Fruit fly (Drosophila melanogaster) whole organism, embryonic: Measurements from ENCODE around the gene mv.
A peak's percentile ranks its signal among the peaks of the same experiment; 100 is the strongest.

Source experiments
- Awh ChIP-seq: fragments of 200-800 bp; sonication (Bioruptor generic); IDR thresholded peaks from 2 replicates; pipeline ENCODE4, ENCODE4 v1.3.6; 2022; ENCODE audit warnings: missing biosample characterization, missing genetic modification characterization
- B-H2 ChIP-seq: fragments of 200-800 bp; sonication (Bioruptor generic); optimal IDR thresholded peaks from 2 replicates; lab custom pipeline; 2018; ENCODE audit warnings: missing biosample characterization, mild to moderate bottlenecking, missing genetic modification characterization
- CG10565 ChIP-seq: fragments of 200-800 bp; sonication (Bioruptor generic); optimal IDR thresholded peaks from 3 replicates; lab custom pipeline; 2016; ENCODE audit warnings: missing biosample characterization, mild to moderate bottlenecking, missing genetic modification characterization
- CG11696 ChIP-seq: fragments of 200-800 bp; sonication (Bioruptor generic); IDR thresholded peaks from 2 replicates; pipeline ENCODE4 v1.3.6; 2022; ENCODE audit warnings: missing biosample characterization, missing genetic modification characterization
- CG12299 ChIP-seq: fragments of 200-800 bp; sonication (Bioruptor generic); optimal IDR thresholded peaks from 2 replicates; lab custom pipeline; 2018; ENCODE audit warnings: missing biosample characterization, mild to moderate bottlenecking, missing genetic modification characterization
- CG1233 ChIP-seq: fragments of 200-800 bp; sonication (Bioruptor generic); optimal IDR thresholded peaks from 4 replicates; lab custom pipeline; 2018; ENCODE audit warnings: missing biosample characterization, mild to moderate bottlenecking, missing genetic modification characterization
- CG12391 ChIP-seq: fragments of 200-800 bp; sonication (Bioruptor generic); optimal IDR thresholded peaks from 3 replicates; lab custom pipeline; 2018; ENCODE audit warnings: missing biosample characterization, mild to moderate bottlenecking, missing genetic modification characterization, moderate library complexity
- CG13296 ChIP-seq: fragments of 200-800 bp; sonication (Bioruptor generic); optimal IDR thresholded peaks from 3 replicates; lab custom pipeline; 2018; ENCODE audit warnings: missing biosample characterization, mild to moderate bottlenecking, missing genetic modification characterization
- CG14014 ChIP-seq: fragments of 200-800 bp; sonication (Bioruptor generic); IDR thresholded peaks from 2 replicates; pipeline ENCODE4 v1.3.6; 2022; ENCODE audit warnings: missing biosample characterization, missing genetic modification characterization
- CG14667 ChIP-seq: fragments of 200-800 bp; sonication (Bioruptor generic); IDR thresholded peaks from 2 replicates; pipeline ENCODE4 v1.3.6; 2022; ENCODE audit warnings: missing biosample characterization, missing genetic modification characterization
- CG14965 ChIP-seq: fragments of 200-800 bp; sonication (Bioruptor generic); optimal IDR thresholded peaks from 2 replicates; lab custom pipeline; 2016; ENCODE audit warnings: missing biosample characterization, missing genetic modification characterization, borderline replicate concordance
- CG15073 ChIP-seq: fragments of 200-800 bp; sonication (Bioruptor generic); optimal IDR thresholded peaks from 2 replicates; lab custom pipeline; 2016; ENCODE audit warnings: missing biosample characterization, missing genetic modification characterization
- CG17568 ChIP-seq: fragments of 200-800 bp; sonication (Bioruptor generic); optimal IDR thresholded peaks from 2 replicates; lab custom pipeline; 2018; ENCODE audit warnings: missing biosample characterization, mild to moderate bottlenecking, missing genetic modification characterization, moderate library complexity
- CG18599 ChIP-seq: fragments of 200-800 bp; sonication (Bioruptor generic); optimal IDR thresholded peaks from 3 replicates; lab custom pipeline; 2017; ENCODE audit warnings: missing biosample characterization, missing genetic modification characterization, mild to moderate bottlenecking, moderate library complexity, missing genetic modification reagents
- CG18619 ChIP-seq: fragments of 200-800 bp; sonication (Bioruptor generic); optimal IDR thresholded peaks from 3 replicates; lab custom pipeline; 2017; ENCODE audit warnings: missing biosample characterization, mild to moderate bottlenecking, missing genetic modification characterization
- CG18764 ChIP-seq: fragments of 200-800 bp; sonication (Bioruptor generic); optimal IDR thresholded peaks from 3 replicates; lab custom pipeline; 2016; ENCODE audit warnings: missing biosample characterization, missing genetic modification characterization
- CG31224 ChIP-seq: fragments of 200-800 bp; sonication (Bioruptor generic); IDR thresholded peaks from 2 replicates; pipeline ENCODE4 v1.3.6; 2022; ENCODE audit warnings: missing biosample characterization, missing genetic modification characterization
- CG3163 ChIP-seq: fragments of 200-800 bp; sonication (Bioruptor generic); optimal IDR thresholded peaks from 3 replicates; lab custom pipeline; 2016; ENCODE audit warnings: missing biosample characterization, missing genetic modification characterization
- CG34224 ChIP-seq: fragments of 200-800 bp; sonication (Bioruptor generic); IDR thresholded peaks from 3 replicates; pipeline ENCODE4 v1.3.6; 2022; ENCODE audit warnings: missing biosample characterization, missing genetic modification characterization; ENCODE audit not compliant: partially characterized antibody
- CG3726 ChIP-seq: fragments of 200-800 bp; sonication (Bioruptor generic); IDR thresholded peaks from 3 replicates; pipeline ENCODE4, ENCODE4 v1.3.6; 2022; ENCODE audit warnings: missing biosample characterization, missing genetic modification characterization
- CG5180 ChIP-seq: fragments of 200-800 bp; sonication (Bioruptor generic); optimal IDR thresholded peaks from 3 replicates; lab custom pipeline; 2017; ENCODE audit warnings: missing biosample characterization, missing genetic modification characterization, mild to moderate bottlenecking, moderate library complexity, missing genetic modification reagents
- CG5953 ChIP-seq: fragments of 200-800 bp; sonication (Bioruptor generic); IDR thresholded peaks from 2 replicates; pipeline ENCODE4 v1.3.6; 2022; ENCODE audit warnings: missing biosample characterization, missing genetic modification characterization
- CG7839 ChIP-seq: fragments of 200-800 bp; sonication (Bioruptor generic); optimal IDR thresholded peaks from 3 replicates; lab custom pipeline; 2018; ENCODE audit warnings: missing biosample characterization, mild to moderate bottlenecking, missing genetic modification characterization, moderate library complexity
- CG7928 ChIP-seq: fragments of 200-800 bp; sonication (Bioruptor generic); optimal IDR thresholded peaks from 2 replicates; lab custom pipeline; 2017; ENCODE audit warnings: missing biosample characterization, mild to moderate bottlenecking, missing genetic modification characterization
- Doc3 ChIP-seq: fragments of 200-800 bp; sonication (Bioruptor generic); IDR thresholded peaks from 3 replicates; pipeline ENCODE4 v1.3.6; 2022; ENCODE audit warnings: missing biosample characterization, missing genetic modification characterization; ENCODE audit not compliant: partially characterized antibody
- Fer2 ChIP-seq: fragments of 200-800 bp; sonication (Bioruptor generic); optimal IDR thresholded peaks from 2 replicates; lab custom pipeline; 2018; ENCODE audit warnings: missing biosample characterization, mild to moderate bottlenecking, missing genetic modification characterization, moderate library complexity
- MTF-1 ChIP-seq: fragments of 200-800 bp; sonication (Bioruptor generic); optimal IDR thresholded peaks from 2 replicates; lab custom pipeline; 2018; ENCODE audit warnings: missing biosample characterization, mild to moderate bottlenecking, missing genetic modification characterization, borderline replicate concordance
- NC2β ChIP-seq: fragments of 200-800 bp; sonication (Bioruptor generic); optimal IDR thresholded peaks from 2 replicates; lab custom pipeline; 2016; ENCODE audit warnings: missing biosample characterization, missing genetic modification characterization
- Neu2 ChIP-seq: fragments of 200-800 bp; sonication (Bioruptor generic); optimal IDR thresholded peaks from 3 replicates; lab custom pipeline; 2016; ENCODE audit warnings: missing biosample characterization, missing genetic modification characterization, borderline replicate concordance
- Optix ChIP-seq: fragments of 200-800 bp; sonication (Bioruptor generic); IDR thresholded peaks from 3 replicates; pipeline ENCODE4 v1.3.6; 2022; ENCODE audit warnings: missing biosample characterization, missing genetic modification characterization
- Sox100B ChIP-seq: fragments of 200-800 bp; sonication (Bioruptor generic); optimal IDR thresholded peaks from 3 replicates; lab custom pipeline; 2018; ENCODE audit warnings: missing biosample characterization, mild to moderate bottlenecking, missing genetic modification characterization
- al ChIP-seq: fragments of 200-800 bp; sonication (Bioruptor generic); IDR thresholded peaks from 2 replicates; pipeline ENCODE4 v1.3.6; 2022; ENCODE audit warnings: missing biosample characterization, missing genetic modification characterization
- aop ChIP-seq: fragments of 200-800 bp; sonication (Bioruptor generic); IDR thresholded peaks from 2 replicates; pipeline ENCODE4 v1.3.6; 2022; ENCODE audit warnings: missing biosample characterization, missing genetic modification characterization
- bab2 ChIP-seq: fragments of 200-800 bp; sonication (Bioruptor generic); optimal IDR thresholded peaks from 2 replicates; lab custom pipeline; 2016; ENCODE audit warnings: missing biosample characterization, missing genetic modification characterization
- chn ChIP-seq: fragments of 200-800 bp; sonication (Bioruptor generic); optimal IDR thresholded peaks from 2 replicates; lab custom pipeline; 2016; ENCODE audit warnings: missing biosample characterization, missing genetic modification characterization
- crc ChIP-seq: fragments of 200-800 bp; sonication (Bioruptor generic); optimal IDR thresholded peaks from 2 replicates; lab custom pipeline; 2016; ENCODE audit warnings: missing biosample characterization, missing genetic modification characterization
- dm ChIP-seq: fragments of 200-800 bp; sonication (Bioruptor generic); optimal IDR thresholded peaks from 3 replicates; lab custom pipeline; 2016; ENCODE audit warnings: missing biosample characterization, missing genetic modification characterization
- hbn ChIP-seq: fragments of 200-800 bp; sonication (Bioruptor generic); IDR thresholded peaks from 2 replicates; pipeline ENCODE4 v1.3.6; 2022; ENCODE audit warnings: missing biosample characterization, missing genetic modification characterization; ENCODE audit not compliant: partially characterized antibody
- hth ChIP-seq: fragments of >200 bp; optimal IDR thresholded peaks from 2 replicates; lab custom pipeline; 2017; ENCODE audit warnings: inconsistent platforms
- ind ChIP-seq: fragments of 200-800 bp; sonication (Bioruptor generic); optimal IDR thresholded peaks from 3 replicates; lab custom pipeline; 2016; ENCODE audit warnings: missing biosample characterization, missing genetic modification characterization
- insv ChIP-seq, 2 experiments: fragments of 200-800 bp; sonication (Bioruptor generic); optimal IDR thresholded peaks; 3 replicates each; lab custom pipeline; 2016 to 2018; ENCODE audit warnings: missing biosample characterization in 2 of 2, missing genetic modification characterization in 2 of 2
- kah ChIP-seq: fragments of 200-800 bp; sonication (Bioruptor generic); optimal IDR thresholded peaks from 2 replicates; lab custom pipeline; 2018; ENCODE audit warnings: missing biosample characterization, mild to moderate bottlenecking, missing genetic modification characterization
- lbe ChIP-seq: fragments of 200-800 bp; sonication (Bioruptor generic); optimal IDR thresholded peaks from 2 replicates; lab custom pipeline; 2016; ENCODE audit warnings: missing biosample characterization, mild to moderate bottlenecking, missing genetic modification characterization
- lilli ChIP-seq: fragments of 200-800 bp; sonication (Bioruptor generic); optimal IDR thresholded peaks from 3 replicates; lab custom pipeline; 2016; ENCODE audit warnings: missing biosample characterization, missing genetic modification characterization
- lola ChIP-seq, 3 experiments: fragments of >200 bp in 2 of 3; fragments of 200-800 bp in 1 of 3; sonication (Bioruptor generic) in 1 of 3; optimal IDR thresholded peaks; 2 replicates each; lab custom pipeline; 2017 to 2019; ENCODE audit warnings: missing biosample characterization in 3 of 3, missing genetic modification characterization in 3 of 3, mild to moderate bottlenecking in 1 of 3, moderate library complexity in 1 of 3
- oc ChIP-seq: fragments of 200-800 bp; sonication (Bioruptor generic); optimal IDR thresholded peaks from 2 replicates; lab custom pipeline; 2018; ENCODE audit warnings: missing biosample characterization, mild to moderate bottlenecking, missing genetic modification characterization, moderate library complexity
- pita ChIP-seq: fragments of 200-800 bp; sonication (Bioruptor generic); optimal IDR thresholded peaks from 2 replicates; lab custom pipeline; 2017; ENCODE audit warnings: missing biosample characterization, mild to moderate bottlenecking, missing genetic modification characterization
- sd ChIP-seq: fragments of 200-800 bp; sonication (Bioruptor generic); optimal IDR thresholded peaks from 3 replicates; lab custom pipeline; 2018; ENCODE audit warnings: missing biosample characterization, mild to moderate bottlenecking, missing genetic modification characterization, moderate library complexity
- wdn ChIP-seq: fragments of 200-800 bp; sonication (Bioruptor generic); IDR thresholded peaks from 2 replicates; pipeline ENCODE4 v1.3.6; 2022; ENCODE audit warnings: missing biosample characterization, missing genetic modification characterization
- zf30C ChIP-seq: fragments of 200-800 bp; sonication (Bioruptor generic); optimal IDR thresholded peaks from 3 replicates; lab custom pipeline; 2018; ENCODE audit warnings: missing biosample characterization, mild to moderate bottlenecking, missing genetic modification characterization

Gene mv

dm6 chr3L:1962964-1963363 is 1.0 kb downstream of the mv start, which contains the start of gene SCOT (continued):
- TF ChIP-seq CG15073 (GFP tag; lab: Kevin White, UChicago) (no peak), oc (peak; percentile 71), wdn (0 out of 2 replicates have a peak, but pooled peaks have one; percentile 16), CG5180 (GFP tag; lab: Kevin White, UChicago) (no peak), CG14667 (GFP tag; lab: Robert Waterston, UW) (peak; percentile 71), bab2 (GFP tag; lab: Kevin White, UChicago) (peak; percentile 56), crc (GFP tag; lab: Kevin White, UChicago) (peak; percentile 15), al (GFP tag; lab: Robert Waterston, UW) (peak; percentile 43; the same call in 1 of the 2 replicates), CG18764 (GFP tag; lab: Kevin White, UChicago) (peak; percentile 12), CG10565 (GFP tag; lab: Kevin White, UChicago) (no peak), lilli (no peak), MTF-1 (no peak), sd (no peak), lbe (GFP tag; lab: Kevin White, UChicago) (no peak), CG1233 (GFP tag; lab: Kevin White, UChicago) (no peak), dm (GFP tag; lab: Kevin White, UChicago) (peak; percentile 38), CG18599 (GFP tag; lab: Kevin White, UChicago) (no peak), hbn (GFP tag; lab: Robert Waterston, UW) (no peak), ind (GFP tag; lab: Kevin White, UChicago) (peak; percentile 66), CG12391 (tag; lab: Kevin White, UChicago) (peak; percentile 70), lola (GFP tag; optimal IDR thresholded peaks at IDR 0.05; lab: Kevin White, UChicago) (no peak), CG12299 (tag; lab: Kevin White, UChicago) (no peak), Optix (GFP tag; lab: Robert Waterston, UW) (peak; percentile 81), hth (no peak), Awh (GFP tag; lab: Robert Waterston, UW) (peak; percentile 82), pita (no peak), zf30C (GFP tag; lab: Kevin White, UChicago) (no peak), chn (GFP tag; lab: Kevin White, UChicago) (peak; percentile 28), CG18619 (peak; percentile 18), CG17568 (GFP tag; lab: Kevin White, UChicago) (no peak), CG7839 (tag; lab: Kevin White, UChicago) (no peak), B-H2 (GFP tag; lab: Kevin White, UChicago) (no peak), Doc3 (GFP tag; lab: Robert Waterston, UW) (no peak), Fer2 (tag; lab: Kevin White, UChicago) (no peak), insv (GFP tag; optimal IDR thresholded peaks at IDR 0.05; lab: Kevin White, UChicago) (no peak), Neu2 (no peak), CG3163 (GFP tag; lab: Kevin White, UChicago) (peak; percentile 74), CG14014 (GFP tag; lab: Robert Waterston, UW) (peak; percentile 76), CG7928 (GFP tag; lab: Kevin White, UChicago) (no peak), CG13296 (GFP tag; lab: Kevin White, UChicago) (no peak), CG34224 (GFP tag; lab: Robert Waterston, UW) (no peak), CG11696 (GFP tag; lab: Robert Waterston, UW) (peak; percentile 73), CG5953 (GFP tag; lab: Robert Waterston, UW) (peak; percentile 84), CG31224 (GFP tag; lab: Robert Waterston, UW) (no peak), Sox100B (GFP tag; lab: Kevin White, UChicago) (no peak), CG3726 (0 out of 3 replicates have a peak, but pooled peaks have one; percentile 50), aop (0 out of 2 replicates have a peak, but pooled peaks have one; percentile 15), CG14965 (no peak), kah (GFP tag; lab: Kevin White, UChicago) (no peak), NC2β (GFP tag; lab: Kevin White, UChicago) (peak; percentile 58)
